Worm (Caenorhabditis elegans): ENCODE results near the gene irld-24.

ce11 chrX:14003538-14003937 is 17.1 kb downstream of the irld-24 start:
- no peak for TF ChIP-seq nhr-76 (tag; optimal IDR thresholded peaks at IDR 0.05)
- TF ChIP-seq unc-39 (tag; optimal IDR thresholded peaks at IDR 0.05): no peak

All from whole organism, mixed stage, embryonic.